Fruit fly (Drosophila melanogaster) whole organism, adult: ENCODE data around the gene CG32537.

Experiments used
- CG11617 ChIP-seq: fragments of 200-800 bp; sonication (Bioruptor generic); optimal IDR thresholded peaks from 2 replicates; lab custom pipeline; 2017; ENCODE audit warnings: mild to moderate bottlenecking, missing biosample characterization, missing genetic modification reagents, missing genetic modification characterization
- CG12768 ChIP-seq: fragments of 200-800 bp; sonication (Bioruptor generic); optimal IDR thresholded peaks from 2 replicates; lab custom pipeline; 2017; ENCODE audit warnings: missing biosample characterization, missing genetic modification characterization, mild to moderate bottlenecking, moderate library complexity, missing genetic modification reagents
- CG14711 ChIP-seq: fragments of 200-800 bp; sonication (Bioruptor generic); optimal IDR thresholded peaks from 2 replicates; lab custom pipeline; 2018; ENCODE audit warnings: missing biosample characterization, mild to moderate bottlenecking, missing genetic modification characterization, moderate library complexity
- CG1620 ChIP-seq: fragments of 200-800 bp; sonication (Bioruptor generic); optimal IDR thresholded peaks from 2 replicates; lab custom pipeline; 2016; ENCODE audit warnings: missing biosample characterization, missing genetic modification characterization
- CG33017 ChIP-seq: fragments of 200-800 bp; sonication (Bioruptor generic); optimal IDR thresholded peaks from 2 replicates; lab custom pipeline; 2018; ENCODE audit warnings: missing biosample characterization, mild to moderate bottlenecking, missing genetic modification characterization, moderate library complexity
- CG5204 ChIP-seq: fragments of 200-800 bp; sonication (Bioruptor generic); optimal IDR thresholded peaks from 2 replicates; lab custom pipeline; 2016; ENCODE audit warnings: missing biosample characterization, missing genetic modification characterization
- CG7045 ChIP-seq: fragments of 200-800 bp; sonication (Bioruptor generic); optimal IDR thresholded peaks from 2 replicates; lab custom pipeline; 2017; ENCODE audit warnings: missing biosample characterization, mild to moderate bottlenecking, missing genetic modification characterization
- CG7101 ChIP-seq: fragments of 200-800 bp; sonication (Bioruptor generic); optimal IDR thresholded peaks from 2 replicates; lab custom pipeline; 2018; ENCODE audit warnings: missing biosample characterization, mild to moderate bottlenecking, missing genetic modification characterization, moderate library complexity
- Clk ChIP-seq: fragments of 200-800 bp; sonication (Bioruptor generic); optimal IDR thresholded peaks from 2 replicates; lab custom pipeline; 2017; ENCODE audit warnings: missing biosample characterization, missing genetic modification characterization
- Crg-1 ChIP-seq: fragments of 200-800 bp; sonication (Bioruptor generic); optimal IDR thresholded peaks from 2 replicates; lab custom pipeline; 2016; ENCODE audit warnings: missing biosample characterization, missing genetic modification characterization
- Hr96 ChIP-seq: fragments of 200-800 bp; sonication (Bioruptor generic); optimal IDR thresholded peaks from 2 replicates; lab custom pipeline; 2016; ENCODE audit warnings: missing biosample characterization, missing genetic modification characterization
- Mnt ChIP-seq: fragments of 200-800 bp; sonication (Bioruptor generic); optimal IDR thresholded peaks from 2 replicates; lab custom pipeline; 2016; ENCODE audit warnings: missing biosample characterization, mild to moderate bottlenecking, missing genetic modification characterization
- bab1 ChIP-seq: fragments of 200-800 bp; sonication (Bioruptor generic); optimal IDR thresholded peaks from 3 replicates; lab custom pipeline; 2019; ENCODE audit warnings: missing biosample characterization, mild to moderate bottlenecking, missing genetic modification characterization, moderate library complexity
- cic ChIP-seq: fragments of 200-800 bp; sonication (Bioruptor generic); optimal IDR thresholded peaks from 2 replicates; lab custom pipeline; 2017; ENCODE audit warnings: missing biosample characterization, mild to moderate bottlenecking, missing genetic modification characterization, moderate library complexity
- cnc ChIP-seq, 2 experiments: fragments of >200 bp; optimal IDR thresholded peaks; 2 replicates each; lab custom pipeline; 2017
- kay ChIP-seq: fragments of 200-800 bp; sonication (Bioruptor generic); peaks from one replicate; lab custom pipeline; 2016; ENCODE audit warnings: missing biosample characterization, missing genetic modification characterization, borderline replicate concordance
- ovo ChIP-seq: fragments of 200-800 bp; sonication (Bioruptor generic); optimal IDR thresholded peaks from 2 replicates; lab custom pipeline; 2016; ENCODE audit warnings: missing biosample characterization, missing genetic modification characterization
- pad ChIP-seq: fragments of 200-800 bp; sonication (Bioruptor generic); optimal IDR thresholded peaks from 3 replicates; lab custom pipeline; 2017; ENCODE audit warnings: missing biosample characterization, missing genetic modification characterization, mild to moderate bottlenecking, moderate library complexity, missing genetic modification reagents
- tj ChIP-seq: fragments of 200-800 bp; sonication (Bioruptor generic); optimal IDR thresholded peaks from 3 replicates; lab custom pipeline; 2017; ENCODE audit warnings: missing biosample characterization, mild to moderate bottlenecking, missing genetic modification characterization, moderate library complexity
- toe ChIP-seq: fragments of 200-800 bp; sonication (Bioruptor generic); optimal IDR thresholded peaks from 2 replicates; lab custom pipeline; 2016; ENCODE audit warnings: missing biosample characterization, missing genetic modification characterization

The CG32537 gene

dm6 chrX:19321820-19322708 lies 45.7 kb upstream of the CG32537 start, which contains the start of gene out:
Gene out, minus strand, starts transcription at chrX:19322106.
- peak; percentile 77 for TF ChIP-seq Mnt
- peak; percentile 78 for TF ChIP-seq tj (GFP tag; lab: Kevin White, UChicago)
- TF ChIP-seq Clk (GFP tag; lab: Kevin White, UChicago) = peak; percentile 78
- TF ChIP-seq pad (GFP tag; lab: Kevin White, UChicago) = peak; percentile 80
- TF ChIP-seq CG33017 (tag; lab: Kevin White, UChicago) = peak; percentile 84
- peak; percentile 73 for TF ChIP-seq Crg-1 (GFP tag; lab: Kevin White, UChicago)
- TF ChIP-seq CG14711 (tag; lab: Kevin White, UChicago) = peak; percentile 85
- peak; percentile 43 for TF ChIP-seq kay
- TF ChIP-seq CG5204 (GFP tag; lab: Kevin White, UChicago) = peak; percentile 83
- TF ChIP-seq CG1620 (GFP tag; lab: Kevin White, UChicago) = peak; percentile 87
- TF ChIP-seq CG11617 (GFP tag; lab: Kevin White, UChicago) = peak; percentile 95
- TF ChIP-seq cic = peak; percentile 56
- peak; percentile 73 for TF ChIP-seq ovo
- TF ChIP-seq cnc (optimal IDR thresholded peaks at IDR 0.05; lab: Kevin White, UChicago) = peak; percentile 24 to 74
- peak; percentile 94 for TF ChIP-seq CG7101
- TF ChIP-seq CG7045 = peak; percentile 88
- TF ChIP-seq CG12768 = peak; percentile 84
- TF ChIP-seq bab1 (GFP tag; lab: Kevin White, UChicago) = peak; percentile 94
- TF ChIP-seq Hr96 = peak; percentile 76
- peak; percentile 80 for TF ChIP-seq toe

dm6 chrX:19318924-19319323 lies 42.6 kb upstream of the CG32537 start:
- no peak for TF ChIP-seq CG14711 (tag; lab: Kevin White, UChicago)
- TF ChIP-seq Mnt = no peak
- TF ChIP-seq toe = no peak
- TF ChIP-seq Hr96 = no peak
- TF ChIP-seq pad (GFP tag; lab: Kevin White, UChicago) = no peak
- no peak for TF ChIP-seq CG7045
- TF ChIP-seq cnc (optimal IDR thresholded peaks at IDR 0.05; lab: Kevin White, UChicago) = no peak
- no peak for TF ChIP-seq kay
- no peak for TF ChIP-seq CG1620 (GFP tag; lab: Kevin White, UChicago)
- no peak for TF ChIP-seq CG33017 (tag; lab: Kevin White, UChicago)
- TF ChIP-seq Crg-1 (GFP tag; lab: Kevin White, UChicago) = no peak
- TF ChIP-seq tj (GFP tag; lab: Kevin White, UChicago) = no peak

- TF ChIP-seq CG7045 (no peak), CG7101 (peak; percentile 77), tj (GFP tag; lab: Kevin White, UChicago) (peak; percentile 34), cic (peak; percentile 49), CG11617 (GFP tag; lab: Kevin White, UChicago) (peak; percentile 69), pad (GFP tag; lab: Kevin White, UChicago) (peak; percentile 44), Crg-1 (GFP tag; lab: Kevin White, UChicago) (no peak), kay (no peak), bab1 (GFP tag; lab: Kevin White, UChicago) (peak; percentile 50), CG5204 (GFP tag; lab: Kevin White, UChicago) (no peak), CG14711 (tag; lab: Kevin White, UChicago) (peak; percentile 70), CG33017 (tag; lab: Kevin White, UChicago) (peak; percentile 71), Hr96 (no peak), Clk (GFP tag; lab: Kevin White, UChicago) (no peak)
These were observed 40.9 kb upstream of the CG32537 start for dm6 chrX:19317058-19317767.

dm6 chrX:19316583-19316982 lies 40.2 kb upstream of the CG32537 start:
- no peak for TF ChIP-seq tj (GFP tag; lab: Kevin White, UChicago)
- TF ChIP-seq cic = no peak
- peak; percentile 16 for TF ChIP-seq ovo
- no peak for TF ChIP-seq CG14711 (tag; lab: Kevin White, UChicago)
- no peak for TF ChIP-seq CG12768

- TF ChIP-seq tj (GFP tag; lab: Kevin White, UChicago) (peak; percentile 15), kay (peak; percentile 79), cnc (optimal IDR thresholded peaks at IDR 0.05; lab: Kevin White, UChicago) (peak; percentile 86 to 90), Mnt (peak; percentile 14), Clk (GFP tag; lab: Kevin White, UChicago) (no peak), cic (peak; percentile 30)
These were observed 39.3 kb upstream of the CG32537 start for dm6 chrX:19315421-19316260.
